Fruit fly (Drosophila melanogaster) S2 (cell line): ENCODE measurements around the gene CG10853.

ENCODE experiments used
- CG8478 ChIP-seq: fragments of >200 bp; optimal IDR thresholded peaks from 2 replicates; lab custom pipeline; 2018
- CTCF ChIP-seq, 2 experiments: fragments of >200 bp; optimal IDR thresholded peaks; 2 replicates each; lab custom pipeline; 2018

- TF ChIP-seq CG8478 (lab: Kevin White, UChicago) (no peak), CTCF (optimal IDR thresholded peaks at IDR 0.05; lab: Kevin White, UChicago) (no peak)
These were observed 14.1 kb upstream of the CG10853 start for dm6 chr3L:3933599-3933998.
